Fruit fly (Drosophila melanogaster): Measurements from ENCODE around the gene CG34265.

- no peak for TF ChIP-seq CG8478 (optimal IDR thresholded peaks at IDR 0.05)
- TF ChIP-seq psq (optimal IDR thresholded peaks at IDR 0.05): no peak
- TF ChIP-seq pan (optimal IDR thresholded peaks at IDR 0.05): no peak
- no peak for TF ChIP-seq Dll (optimal IDR thresholded peaks at IDR 0.05)
- no peak for TF ChIP-seq EcR (GFP tag; optimal IDR thresholded peaks at IDR 0.05)
Measured at dm6 chr3L:3266306-3266705, 2.0 kb upstream of the CG34265 start.
